Fruit fly (Drosophila melanogaster) whole organism, embryonic: ENCODE measurements around the gene CG32074.

Experiments used
- ATbp ChIP-seq: fragments of 200-800 bp; sonication (Bioruptor generic); optimal IDR thresholded peaks from 2 replicates; lab custom pipeline; 2017; ENCODE audit warnings: missing biosample characterization, mild to moderate bottlenecking, missing genetic modification characterization, missing genetic modification reagents
- Atf6 ChIP-seq: fragments of 200-800 bp; sonication (Bioruptor generic); IDR thresholded peaks from 2 replicates; pipeline ENCODE4 v1.3.6; 2022; ENCODE audit warnings: missing biosample characterization, missing genetic modification characterization
- B-H1 ChIP-seq: fragments of 200-800 bp; sonication (Bioruptor generic); IDR thresholded peaks from 3 replicates; pipeline ENCODE4 v1.3.6; 2022; ENCODE audit warnings: missing biosample characterization, missing genetic modification characterization
- CG10147 ChIP-seq: fragments of 200-800 bp; sonication (Bioruptor generic); optimal IDR thresholded peaks from 2 replicates; lab custom pipeline; 2019; ENCODE audit warnings: missing biosample characterization, mild to moderate bottlenecking, missing genetic modification characterization, moderate library complexity
- CG10431 ChIP-seq: fragments of 200-800 bp; sonication (Bioruptor generic); optimal IDR thresholded peaks from 3 replicates; lab custom pipeline; 2018; ENCODE audit warnings: missing biosample characterization, mild to moderate bottlenecking, missing genetic modification characterization
- CG11560 ChIP-seq: fragments of 200-800 bp; sonication (Bioruptor generic); IDR thresholded peaks from 3 replicates; pipeline ENCODE4 v1.3.6; 2022; ENCODE audit warnings: missing biosample characterization, missing genetic modification characterization
- CG11723 ChIP-seq: fragments of 200-800 bp; sonication (Bioruptor generic); optimal IDR thresholded peaks from 2 replicates; lab custom pipeline; 2017; ENCODE audit warnings: missing biosample characterization, mild to moderate bottlenecking, missing genetic modification characterization
- CG12155 ChIP-seq: fragments of 200-800 bp; sonication (Bioruptor generic); optimal IDR thresholded peaks from 3 replicates; lab custom pipeline; 2016; ENCODE audit warnings: missing biosample characterization, missing genetic modification characterization
- CG12236 ChIP-seq: fragments of 200-800 bp; sonication (Bioruptor generic); optimal IDR thresholded peaks from 2 replicates; lab custom pipeline; 2016; ENCODE audit warnings: missing biosample characterization, missing genetic modification characterization
- CG14014 ChIP-seq: fragments of 200-800 bp; sonication (Bioruptor generic); IDR thresholded peaks from 2 replicates; pipeline ENCODE4 v1.3.6; 2022; ENCODE audit warnings: missing biosample characterization, missing genetic modification characterization
- CG14050 ChIP-seq: fragments of 200-800 bp; sonication (Bioruptor generic); IDR thresholded peaks from 3 replicates; pipeline ENCODE4 v1.3.6; 2022; ENCODE audit warnings: missing biosample characterization, missing genetic modification characterization
- CG15479 ChIP-seq: fragments of 200-800 bp; sonication (Bioruptor generic); optimal IDR thresholded peaks from 3 replicates; lab custom pipeline; 2019; ENCODE audit warnings: missing biosample characterization, mild to moderate bottlenecking, missing genetic modification characterization, moderate library complexity
- CG17912 ChIP-seq: fragments of 200-800 bp; sonication (Bioruptor generic); optimal IDR thresholded peaks from 2 replicates; lab custom pipeline; 2018; ENCODE audit warnings: missing biosample characterization, mild to moderate bottlenecking, missing genetic modification characterization
- CG2129 ChIP-seq: fragments of 200-800 bp; sonication (Bioruptor generic); IDR thresholded peaks from 2 replicates; pipeline ENCODE4 v1.3.6; 2022; ENCODE audit warnings: missing biosample characterization, missing genetic modification characterization; ENCODE audit not compliant: partially characterized antibody
- CG2712 ChIP-seq: fragments of 200-800 bp; optimal IDR thresholded peaks from 3 replicates; lab custom pipeline; 2019; ENCODE audit warnings: missing biosample characterization, mild to moderate bottlenecking, missing genetic modification characterization, moderate library complexity
- CG31388 ChIP-seq: fragments of 200-800 bp; sonication (Bioruptor generic); optimal IDR thresholded peaks from 2 replicates; lab custom pipeline; 2016; ENCODE audit warnings: missing biosample characterization, missing genetic modification characterization
- CG3163 ChIP-seq: fragments of 200-800 bp; sonication (Bioruptor generic); optimal IDR thresholded peaks from 3 replicates; lab custom pipeline; 2016; ENCODE audit warnings: missing biosample characterization, missing genetic modification characterization
- CG34224 ChIP-seq: fragments of 200-800 bp; sonication (Bioruptor generic); IDR thresholded peaks from 3 replicates; pipeline ENCODE4 v1.3.6; 2022; ENCODE audit warnings: missing biosample characterization, missing genetic modification characterization; ENCODE audit not compliant: partially characterized antibody
- CG4282 ChIP-seq: fragments of 200-800 bp; sonication (Bioruptor generic); optimal IDR thresholded peaks from 2 replicates; lab custom pipeline; 2016; ENCODE audit warnings: missing biosample characterization, missing genetic modification characterization
- CG4854 ChIP-seq: fragments of 200-800 bp; sonication (Bioruptor generic); optimal IDR thresholded peaks from 2 replicates; lab custom pipeline; 2016; ENCODE audit warnings: missing biosample characterization, missing genetic modification characterization, inconsistent platforms
- CG7745 ChIP-seq: fragments of 200-800 bp; sonication (Bioruptor generic); optimal IDR thresholded peaks from 2 replicates; lab custom pipeline; 2018; ENCODE audit warnings: missing biosample characterization, mild to moderate bottlenecking, missing genetic modification characterization, moderate library complexity
- CG7987 ChIP-seq: fragments of 200-800 bp; sonication (Bioruptor generic); optimal IDR thresholded peaks from 2 replicates; lab custom pipeline; 2018; ENCODE audit warnings: missing biosample characterization, mild to moderate bottlenecking, missing genetic modification characterization, moderate library complexity
- CG8089 ChIP-seq: fragments of 200-800 bp; sonication (Bioruptor generic); optimal IDR thresholded peaks from 3 replicates; lab custom pipeline; 2016; ENCODE audit warnings: missing biosample characterization, missing genetic modification characterization
- CG9932 ChIP-seq: fragments of 200-800 bp; sonication (Bioruptor generic); IDR thresholded peaks from 2 replicates; pipeline ENCODE4 v1.3.6; 2022; ENCODE audit warnings: missing biosample characterization, missing genetic modification characterization
- Dfd ChIP-seq, 2 experiments: fragments of >200 bp; optimal IDR thresholded peaks; 2 replicates each; lab custom pipeline; 2017; ENCODE audit warnings: missing biosample characterization in 2 of 2, missing genetic modification characterization in 2 of 2
- Elba2 ChIP-seq: fragments of 200-800 bp; sonication (Bioruptor generic); optimal IDR thresholded peaks from 3 replicates; lab custom pipeline; 2016; ENCODE audit warnings: missing biosample characterization, missing genetic modification characterization
- Ets97D ChIP-seq: fragments of 200-800 bp; sonication (Bioruptor generic); optimal IDR thresholded peaks from 3 replicates; lab custom pipeline; 2016; ENCODE audit warnings: missing biosample characterization, missing genetic modification characterization
- Fer2 ChIP-seq: fragments of 200-800 bp; sonication (Bioruptor generic); optimal IDR thresholded peaks from 2 replicates; lab custom pipeline; 2018; ENCODE audit warnings: missing biosample characterization, mild to moderate bottlenecking, missing genetic modification characterization, moderate library complexity
- HHEX ChIP-seq: fragments of 200-800 bp; sonication (Bioruptor generic); optimal IDR thresholded peaks from 3 replicates; lab custom pipeline; 2017; ENCODE audit warnings: missing biosample characterization, mild to moderate bottlenecking, missing genetic modification characterization, missing genetic modification reagents
- HLHmδ ChIP-seq: fragments of 200-800 bp; sonication (Bioruptor generic); optimal IDR thresholded peaks from 2 replicates; lab custom pipeline; 2018; ENCODE audit warnings: missing biosample characterization, mild to moderate bottlenecking, missing genetic modification characterization, moderate library complexity
- HmgZ ChIP-seq: fragments of 200-800 bp; sonication (Bioruptor generic); optimal IDR thresholded peaks from 2 replicates; lab custom pipeline; 2018; ENCODE audit warnings: missing biosample characterization, mild to moderate bottlenecking, missing genetic modification characterization
- Hsf ChIP-seq: fragments of 200-800 bp; sonication (Bioruptor generic); optimal IDR thresholded peaks from 3 replicates; lab custom pipeline; 2016; ENCODE audit warnings: missing biosample characterization, missing genetic modification characterization
- NK7.1 ChIP-seq: fragments of 200-800 bp; sonication (Bioruptor generic); optimal IDR thresholded peaks from 3 replicates; lab custom pipeline; 2016; ENCODE audit warnings: missing biosample characterization, missing genetic modification characterization
- Nf-YA ChIP-seq: fragments of 200-800 bp; sonication (Bioruptor generic); IDR thresholded peaks from 2 replicates; pipeline ENCODE4 v1.3.6; 2022; ENCODE audit warnings: missing biosample characterization, missing genetic modification characterization
- Opbp ChIP-seq: fragments of 200-800 bp; sonication (Bioruptor generic); IDR thresholded peaks from 3 replicates; pipeline ENCODE4 v1.3.6; 2022; ENCODE audit warnings: missing biosample characterization, missing genetic modification characterization; ENCODE audit not compliant: partially characterized antibody
- Six4 ChIP-seq: fragments of 200-800 bp; sonication (Bioruptor generic); optimal IDR thresholded peaks from 2 replicates; lab custom pipeline; 2016; ENCODE audit warnings: missing biosample characterization, missing genetic modification characterization
- bab2 ChIP-seq: fragments of 200-800 bp; sonication (Bioruptor generic); optimal IDR thresholded peaks from 2 replicates; lab custom pipeline; 2016; ENCODE audit warnings: missing biosample characterization, missing genetic modification characterization
- cg ChIP-seq: fragments of 200-800 bp; sonication (Bioruptor generic); optimal IDR thresholded peaks from 3 replicates; lab custom pipeline; 2019; ENCODE audit warnings: missing biosample characterization, mild to moderate bottlenecking, missing genetic modification characterization, moderate library complexity
- chm ChIP-seq: fragments of 200-800 bp; sonication (Bioruptor generic); IDR thresholded peaks from 2 replicates; pipeline ENCODE4 v1.3.6; 2022; ENCODE audit warnings: missing biosample characterization, missing genetic modification characterization
- emc ChIP-seq: fragments of 200-800 bp; sonication (Bioruptor generic); optimal IDR thresholded peaks from 2 replicates; lab custom pipeline; 2016; ENCODE audit warnings: missing biosample characterization, missing genetic modification characterization
- en ChIP-seq: fragments of 200-800 bp; sonication (Bioruptor generic); optimal IDR thresholded peaks from 2 replicates; lab custom pipeline; 2016; ENCODE audit warnings: missing biosample characterization, missing genetic modification characterization
- esg ChIP-seq: fragments of 200-800 bp; sonication (Bioruptor generic); conservative IDR thresholded peaks from 2 replicates; pipeline ENCODE4 v1.3.6; 2022; ENCODE audit warnings: missing biosample characterization, missing genetic modification characterization
- gt ChIP-seq: fragments of 200-800 bp; sonication (Bioruptor generic); IDR thresholded peaks from 2 replicates; pipeline ENCODE4 v1.3.6; 2022; ENCODE audit warnings: missing biosample characterization, missing genetic modification characterization
- lmd ChIP-seq: fragments of 200-800 bp; sonication (Bioruptor generic); IDR thresholded peaks from 2 replicates; pipeline ENCODE4 v1.3.6; 2022; ENCODE audit warnings: missing biosample characterization, missing genetic modification characterization
- lov ChIP-seq, 2 experiments: fragments of 200-800 bp in 1 of 2; fragments of >200 bp in 1 of 2; sonication (Bioruptor generic) in 1 of 2; IDR thresholded peaks in 1 of 2; optimal IDR thresholded peaks in 1 of 2; 2 replicates in 1 of 2; 3 replicates in 1 of 2; pipeline versions ENCODE4 v1.3.6 to Lab custom; 2017 to 2022; ENCODE audit warnings: missing biosample characterization in 1 of 2, missing genetic modification characterization in 1 of 2
- mam ChIP-seq: fragments of 200-800 bp; sonication (Bioruptor generic); optimal IDR thresholded peaks from 3 replicates; lab custom pipeline; 2016; ENCODE audit warnings: missing biosample characterization, missing genetic modification characterization
- otp ChIP-seq: fragments of 200-800 bp; sonication (Bioruptor generic); IDR thresholded peaks from 3 replicates; pipeline ENCODE4, ENCODE4 v1.3.6; 2022; ENCODE audit warnings: missing biosample characterization, missing genetic modification characterization
- sens-2 ChIP-seq: fragments of 200-800 bp; sonication (Bioruptor generic); IDR thresholded peaks from 2 replicates; pipeline ENCODE4 v1.3.6; 2022; ENCODE audit warnings: missing biosample characterization, missing genetic modification characterization
- sqz ChIP-seq: fragments of 200-800 bp; sonication (Bioruptor generic); optimal IDR thresholded peaks from 3 replicates; lab custom pipeline; 2018; ENCODE audit warnings: missing biosample characterization, mild to moderate bottlenecking, missing genetic modification characterization
- ssp ChIP-seq: fragments of 200-800 bp; sonication (Bioruptor generic); IDR thresholded peaks from 2 replicates; pipeline ENCODE4 v1.3.6; 2022; ENCODE audit warnings: missing biosample characterization, missing genetic modification characterization

The CG32074 gene

dm6 chr3L:11084557-11085231 lies 47.4 kb downstream of the CG32074 start (continued):
- TF ChIP-seq CG2712 (tag; lab: Kevin White, UChicago) (peak; percentile 98), CG14014 (peak; percentile 95), otp (GFP tag; lab: Robert Waterston, UW) (peak; percentile 97), Elba2 (GFP tag; lab: Kevin White, UChicago) (peak; percentile 82), sens-2 (peak; percentile 97), CG7745 (tag; lab: Kevin White, UChicago) (peak; percentile 91), lmd (peak; percentile 95), CG2129 (GFP tag; lab: Robert Waterston, UW) (no peak), CG31388 (peak; percentile 93), chm (GFP tag; lab: Robert Waterston, UW) (peak; percentile 99), HLHmδ (GFP tag; lab: Kevin White, UChicago) (no peak), CG9932 (GFP tag; lab: Robert Waterston, UW) (peak; percentile 80), HmgZ (peak; percentile 94), HHEX (peak; percentile 94), CG17912 (GFP tag; lab: Kevin White, UChicago) (peak; percentile 78), CG4854 (GFP tag; lab: Kevin White, UChicago) (peak; percentile 92), cg (GFP tag; lab: Kevin White, UChicago) (peak; percentile 23), CG3163 (GFP tag; lab: Kevin White, UChicago) (peak; percentile 85), CG11723 (GFP tag; lab: Kevin White, UChicago) (peak; percentile 94), Opbp (GFP tag; lab: Robert Waterston, UW) (no peak), Fer2 (peak; percentile 58), Ets97D (peak; percentile 88), Atf6 (GFP tag; lab: Robert Waterston, UW) (peak; percentile 93), ssp (GFP tag; lab: Robert Waterston, UW) (peak; percentile 86), mam (GFP tag; lab: Kevin White, UChicago) (peak; percentile 92), lov (optimal IDR thresholded peaks at IDR 0.05; lab: Kevin White, UChicago) (no peak), lov (GFP tag; IDR thresholded peaks at IDR 0.05; lab: Robert Waterston, UW) (peak; percentile 97), bab2 (GFP tag; lab: Kevin White, UChicago) (peak; percentile 96), NK7.1 (GFP tag; lab: Kevin White, UChicago) (peak; percentile 95), Hsf (GFP tag; lab: Kevin White, UChicago) (peak; percentile 97), Dfd (GFP tag; optimal IDR thresholded peaks at IDR 0.05; lab: Kevin White, UChicago) (no peak), CG15479 (GFP tag; lab: Kevin White, UChicago) (peak; percentile 69), gt (GFP tag; lab: Robert Waterston, UW) (peak; percentile 83), en (GFP tag; lab: Kevin White, UChicago) (peak; percentile 94), sqz (GFP tag; lab: Kevin White, UChicago) (peak; percentile 97), CG12155 (GFP tag; lab: Kevin White, UChicago) (peak; percentile 93), B-H1 (GFP tag; lab: Robert Waterston, UW) (peak; percentile 95), CG34224 (GFP tag; lab: Robert Waterston, UW) (no peak), CG8089 (GFP tag; lab: Kevin White, UChicago) (peak; percentile 97), CG7987 (GFP tag; lab: Kevin White, UChicago) (peak; percentile 86), CG12236 (GFP tag; lab: Kevin White, UChicago) (peak; percentile 98), esg (GFP tag; lab: Robert Waterston, UW) (peak; percentile 93), CG10147 (peak; percentile 95), CG14050 (GFP tag; lab: Robert Waterston, UW) (peak; percentile 93), Nf-YA (GFP tag; lab: Robert Waterston, UW) (peak; percentile 96), emc (peak; percentile 82), CG4282 (peak; percentile 90), CG10431 (GFP tag; lab: Kevin White, UChicago) (peak; percentile 89), Six4 (GFP tag; lab: Kevin White, UChicago) (peak; percentile 96), CG11560 (tag; lab: Robert Waterston, UW) (peak; percentile 74), ATbp (peak; percentile 95)
